Worm (Caenorhabditis elegans): Measurements from ENCODE around the gene T09F5.20.
"Not testable (repeated sequence)": the region's sequence is repeated elsewhere in the genome, so short reads cannot be mapped to it uniquely, and the experiment has no call there.

- TF ChIP-seq hmbx-1 (tag; optimal IDR thresholded peaks at IDR 0.05); ama-1 (optimal IDR thresholded peaks at IDR 0.05); flt-1 (GFP tag; IDR thresholded peaks at IDR 0.05); ceh-36 (tag; optimal IDR thresholded peaks at IDR 0.05); B0310.2 (tag; optimal IDR thresholded peaks at IDR 0.05); scrt-1 (GFP tag; IDR thresholded peaks at IDR 0.05); sea-1 (GFP tag; conservative IDR thresholded peaks at IDR 0.05); hmg-4 (GFP tag; optimal IDR thresholded peaks at IDR 0.05); hnd-1 (tag; optimal IDR thresholded peaks at IDR 0.05); ets-7 (tag; optimal IDR thresholded peaks at IDR 0.05); aly-1 (tag; optimal IDR thresholded peaks at IDR 0.05); tbx-37 (GFP tag; conservative IDR thresholded peaks at IDR 0.05); F13C5.2 (tag; optimal IDR thresholded peaks at IDR 0.05); tbx-11 (GFP tag; IDR thresholded peaks at IDR 0.05): not testable (repeated sequence)
These were observed 22.5 kb downstream of the T09F5.20 start, which contains the start of gene ugt-30 for ce11 chrV:15125162-15125561.
